Worm (Caenorhabditis elegans): Measurements from ENCODE around the gene mec-3.

mec-3 gene

DNA sequence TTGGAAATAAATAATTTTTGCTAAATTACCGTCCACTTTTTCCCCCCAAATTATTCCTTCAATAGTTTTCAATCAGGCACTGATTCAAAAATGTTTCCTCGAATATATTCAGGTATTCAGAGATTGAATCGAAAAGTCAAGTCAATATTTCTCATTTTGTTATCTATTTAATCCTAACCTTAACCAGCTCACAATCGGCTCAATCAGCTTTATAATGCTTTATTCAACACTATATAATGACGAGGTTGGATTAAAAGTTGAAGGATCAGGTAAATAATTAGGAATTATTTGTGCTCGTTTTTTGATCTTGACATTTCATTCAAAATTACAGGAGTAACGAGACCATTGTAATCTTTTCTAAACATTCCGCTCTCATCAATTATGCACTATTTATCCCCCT, 31.2 kb downstream of the mec-3 start:
- no peak for TF ChIP-seq ama-1 (optimal IDR thresholded peaks at IDR 0.05)
- TF ChIP-seq ceh-18 (tag; optimal IDR thresholded peaks at IDR 0.05) = no peak
- TF ChIP-seq pat-9 (tag; optimal IDR thresholded peaks at IDR 0.05) = no peak
- no peak for TF ChIP-seq pqm-1 (tag; optimal IDR thresholded peaks at IDR 0.05)
- no peak for TF ChIP-seq pros-1 (tag; optimal IDR thresholded peaks at IDR 0.05)
- no peak for TF ChIP-seq ceh-19 (GFP tag; optimal IDR thresholded peaks at IDR 0.05)
- no peak for TF ChIP-seq C08G9.2 (tag; optimal IDR thresholded peaks at IDR 0.05)
- TF ChIP-seq npax-4 (tag; optimal IDR thresholded peaks at IDR 0.05) = no peak
- TF ChIP-seq eyg-1 (tag; optimal IDR thresholded peaks at IDR 0.05) = no peak
- no peak for TF ChIP-seq F13H6.1 (tag; optimal IDR thresholded peaks at IDR 0.05)
- no peak for TF ChIP-seq Y22D7AL.16 (tag; optimal IDR thresholded peaks at IDR 0.05)
- no peak for TF ChIP-seq hlh-30 (tag; optimal IDR thresholded peaks at IDR 0.05; ENCODE audit: insufficient read depth)
- TF ChIP-seq ztf-16 (tag; optimal IDR thresholded peaks at IDR 0.05) = no peak
- no peak for TF ChIP-seq unc-42 (tag; optimal IDR thresholded peaks at IDR 0.05)
- no peak for TF ChIP-seq sox-2 (GFP tag; IDR thresholded peaks at IDR 0.05)
- no peak for TF ChIP-seq sox-4 (tag; optimal IDR thresholded peaks at IDR 0.05)
- TF ChIP-seq unc-55 (GFP tag; optimal IDR thresholded peaks at IDR 0.05) = no peak

DNA sequence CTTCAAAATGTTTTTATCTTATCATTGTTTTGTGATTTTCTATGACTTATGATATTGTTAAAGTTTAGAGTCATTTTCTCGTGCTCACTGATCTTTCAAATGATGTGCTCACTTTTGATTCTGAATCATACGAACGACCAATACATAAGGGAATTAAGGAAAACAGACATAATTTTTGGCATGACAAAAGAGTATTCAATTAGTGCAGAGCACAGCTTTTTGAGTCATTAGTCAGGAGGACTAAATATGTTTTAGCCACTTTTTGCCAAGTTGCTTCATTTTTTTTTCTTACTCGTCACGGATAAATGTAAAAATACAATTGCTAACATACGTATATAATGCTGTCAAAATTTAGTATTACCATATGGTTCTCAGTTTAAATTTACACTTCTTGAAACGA, 32.5 kb downstream of the mec-3 start, which contains the start of gene F13B12.2:
TSS of gene F13B12.2 (minus strand) at position 2 of the 400 bp plus-strand sequence.
- TF ChIP-seq nhr-232 (tag; optimal IDR thresholded peaks at IDR 0.05) (no peak), sox-4 (tag; optimal IDR thresholded peaks at IDR 0.05) (no peak), ceh-30 (tag; optimal IDR thresholded peaks at IDR 0.05) (no peak), ceh-19 (GFP tag; optimal IDR thresholded peaks at IDR 0.05) (no peak), pat-9 (tag; optimal IDR thresholded peaks at IDR 0.05) (no peak), ceh-22 (tag; optimal IDR thresholded peaks at IDR 0.05) (no peak), ets-4 (tag; optimal IDR thresholded peaks at IDR 0.05) (no peak)

DNA sequence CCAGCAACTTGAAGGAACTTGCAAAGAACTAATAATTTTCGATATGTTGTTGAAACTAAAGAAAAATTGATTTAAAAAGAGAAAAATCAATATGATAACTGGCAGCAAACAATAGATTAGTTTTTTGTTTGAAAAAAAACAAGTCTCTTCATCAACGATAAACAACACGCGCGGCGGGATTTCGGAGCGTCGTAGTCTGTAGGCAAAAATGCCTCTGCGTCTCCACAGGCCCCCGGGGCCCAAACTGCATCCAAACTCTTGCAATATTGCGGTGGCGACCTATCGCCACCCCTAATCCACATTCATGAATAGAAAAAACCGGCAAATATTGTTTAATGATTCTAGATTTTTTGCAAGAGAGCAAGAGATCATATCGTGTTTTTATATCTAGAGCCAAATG, 36.5 kb downstream of the mec-3 start:
- no peak for TF ChIP-seq ceh-19 (GFP tag; optimal IDR thresholded peaks at IDR 0.05)
- TF ChIP-seq ceh-30 (tag; optimal IDR thresholded peaks at IDR 0.05) = no peak
- TF ChIP-seq pha-4 (tag; optimal IDR thresholded peaks at IDR 0.05) = no peak
- TF ChIP-seq elt-2 (tag; optimal IDR thresholded peaks at IDR 0.05) = peak; percentile 55
- TF ChIP-seq nfya-1 (tag; optimal IDR thresholded peaks at IDR 0.05) = peak; percentile 51

DNA sequence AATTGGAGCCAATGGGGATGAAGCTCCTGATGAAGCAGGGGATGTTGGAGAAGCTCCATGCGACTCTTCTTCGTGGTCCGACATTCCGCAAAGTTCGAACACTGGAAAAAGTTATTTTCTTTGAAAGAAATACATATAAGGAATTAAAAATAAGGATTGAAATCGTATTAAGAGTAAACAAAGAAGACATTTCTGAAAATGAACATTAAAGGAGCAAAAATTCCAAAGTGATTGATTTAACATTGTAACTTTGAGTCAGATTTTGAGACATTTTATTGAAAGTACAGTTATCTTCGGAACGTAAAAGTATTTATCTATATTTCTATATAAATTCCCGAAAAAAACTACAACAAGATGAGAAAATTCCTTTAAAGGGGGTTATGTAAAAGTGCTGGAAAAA, 37.1 kb downstream of the mec-3 start, which contains the start of gene F13B12.1:
TSS of gene F13B12.1 (minus strand) at position 101 of the 400 bp plus-strand sequence.
- TF ChIP-seq elt-4 (tag; optimal IDR thresholded peaks at IDR 0.05) = no peak
- TF ChIP-seq unc-55 (GFP tag; optimal IDR thresholded peaks at IDR 0.05) = no peak
- no peak for TF ChIP-seq F13H6.1 (tag; optimal IDR thresholded peaks at IDR 0.05)
- no peak for TF ChIP-seq tbx-2 (tag; optimal IDR thresholded peaks at IDR 0.05)
- no peak for TF ChIP-seq che-1 (tag; optimal IDR thresholded peaks at IDR 0.05)

DNA sequence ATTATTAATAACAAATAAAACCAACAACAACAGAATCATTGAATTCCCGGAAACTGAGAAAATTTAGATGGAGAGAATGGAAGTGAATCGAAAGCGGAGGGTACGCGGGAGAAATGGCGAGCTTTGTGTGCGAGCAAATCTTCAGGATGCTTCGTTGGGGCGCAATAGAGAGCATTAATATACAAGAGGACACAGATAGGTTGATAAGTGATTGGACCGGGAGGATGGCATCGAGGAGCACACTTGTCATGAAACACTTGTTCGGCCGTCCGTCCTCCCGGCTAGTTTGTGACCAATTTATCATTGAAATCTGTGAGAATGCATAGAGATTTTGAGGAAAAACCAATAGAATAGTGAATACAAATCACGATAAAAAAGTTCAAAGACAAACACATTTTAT, 39.4 kb downstream of the mec-3 start:
- TF ChIP-seq C38D4.7 (GFP tag; optimal IDR thresholded peaks at IDR 0.05) (no peak), nfya-1 (tag; optimal IDR thresholded peaks at IDR 0.05) (peak; percentile 9), elt-2 (tag; optimal IDR thresholded peaks at IDR 0.05) (no peak), nhr-11 (tag; optimal IDR thresholded peaks at IDR 0.05) (no peak), rnt-1 (tag; optimal IDR thresholded peaks at IDR 0.05) (peak; percentile 12), pha-2 (tag; optimal IDR thresholded peaks at IDR 0.05) (no peak)

DNA sequence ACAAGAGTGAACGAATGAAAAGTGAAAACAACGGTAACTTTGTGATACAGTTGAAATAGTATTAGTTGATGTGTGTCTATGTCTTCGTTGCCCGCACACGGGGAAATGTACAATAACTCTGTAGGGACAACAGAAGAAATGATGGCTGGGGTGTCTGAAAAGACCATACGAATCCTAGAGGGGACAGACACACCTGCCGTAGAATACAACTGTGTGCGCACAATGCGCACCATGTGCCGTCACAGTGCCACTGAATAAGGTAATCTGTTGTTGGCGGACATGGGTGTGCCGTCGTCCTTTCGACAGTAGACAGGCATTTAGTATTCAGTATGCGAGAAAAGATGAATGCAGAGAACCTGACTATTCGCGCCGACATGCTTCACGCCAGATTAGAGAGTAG, 40.4 kb downstream of the mec-3 start:
- TF ChIP-seq ref-2 (tag; optimal IDR thresholded peaks at IDR 0.05) = no peak
- no peak for TF ChIP-seq ceh-30 (tag; optimal IDR thresholded peaks at IDR 0.05)
- no peak for TF ChIP-seq syd-9 (tag; optimal IDR thresholded peaks at IDR 0.05)
- TF ChIP-seq ceh-18 (tag; optimal IDR thresholded peaks at IDR 0.05) = no peak
- no peak for TF ChIP-seq sdc-2 (tag; optimal IDR thresholded peaks at IDR 0.05)

Measured in whole organism, late embryonic.